Fruit fly (Drosophila melanogaster): Measurements from ENCODE around the gene Ube3a.

DNA sequence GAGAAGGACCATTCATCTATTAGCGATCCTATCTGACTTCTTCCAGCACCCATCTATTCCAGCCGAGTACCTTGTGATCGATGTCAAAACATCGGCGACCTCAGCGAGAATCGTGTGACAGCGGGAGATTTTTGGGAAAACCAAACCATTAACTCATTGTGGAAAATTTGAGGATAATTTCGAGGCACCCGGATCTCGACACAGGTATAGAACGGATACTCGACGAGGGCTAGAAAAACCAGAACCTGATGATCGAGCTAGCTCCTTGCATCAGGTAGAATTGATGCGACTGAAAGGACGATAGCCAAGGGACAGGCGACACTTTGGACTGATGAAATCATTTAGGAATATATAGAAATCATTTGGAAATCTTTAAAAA, 32.9 kb upstream of the Ube3a start:
- no peak for TF ChIP-seq Sin3A (optimal IDR thresholded peaks at IDR 0.05)
- TF ChIP-seq ttk (optimal IDR thresholded peaks at IDR 0.05): no peak
- no peak for TF ChIP-seq h (optimal IDR thresholded peaks at IDR 0.05)
- no peak for TF ChIP-seq Myc (optimal IDR thresholded peaks at IDR 0.05)
- TF ChIP-seq psq (optimal IDR thresholded peaks at IDR 0.05): no peak

All from Kc167 (cell line).